Worm (Caenorhabditis elegans) whole organism, midembryonic: ENCODE measurements around the gene srlf-24.

Source experiments
- cog-1 ChIP-seq: sonication (generic microtip); optimal IDR thresholded peaks from 2 replicates; lab custom pipeline; 2016; ENCODE audit warnings: missing genetic modification characterization, missing compliant biosample characterization
- flt-1 ChIP-seq: fragments of 200-800 bp; sonication (Bioruptor generic); IDR thresholded peaks from 2 replicates; pipeline ENCODE4 v1.3.6; 2022; ENCODE audit warnings: missing genetic modification characterization, missing compliant biosample characterization
- tab-1 ChIP-seq: fragments of 200-800 bp; sonication (Bioruptor generic); IDR thresholded peaks from 2 replicates; pipeline ENCODE4 v1.3.6; 2022; ENCODE audit warnings: missing genetic modification characterization, missing compliant biosample characterization
- ztf-23 ChIP-seq: fragments of 200-800 bp; sonication (Bioruptor generic); IDR thresholded peaks from 2 replicates; pipeline ENCODE4 v1.3.6; 2022; ENCODE audit warnings: missing genetic modification reagents, missing genetic modification characterization, missing compliant biosample characterization

DNA sequence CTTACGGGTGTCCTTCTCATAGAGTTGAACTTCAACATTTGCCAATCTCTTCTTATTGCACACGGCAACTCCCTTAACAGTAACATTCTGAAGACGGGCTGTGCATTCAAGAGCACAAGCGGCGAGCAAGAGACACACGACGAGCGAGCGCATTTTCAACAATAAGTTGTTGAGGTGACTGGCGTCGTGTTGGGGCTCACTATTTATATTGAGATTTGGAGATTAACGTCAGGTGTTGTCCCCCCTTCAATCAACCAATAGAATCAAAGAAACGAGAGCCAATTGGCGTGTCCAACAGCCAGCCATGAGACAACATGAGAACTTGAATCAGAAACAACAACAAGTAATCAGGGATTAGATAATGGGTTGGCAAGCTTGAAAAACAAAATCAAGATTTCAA is 41.7 kb downstream of the srlf-24 start, which contains the start of gene ttr-16:
- TF ChIP-seq flt-1 (GFP tag; lab: Robert Waterston, UW) = 0 out of 2 replicates have a peak, but pooled peaks have one; percentile 5
- no peak for TF ChIP-seq ztf-23
- no peak for TF ChIP-seq cog-1 (tag; lab: Kevin White, UChicago)
- TF ChIP-seq tab-1 (GFP tag; lab: Robert Waterston, UW) = no peak
